Worm (Caenorhabditis elegans): ENCODE measurements around the gene sre-34.
A peak's percentile ranks its signal among the peaks of the same experiment; 100 is the strongest.

sre-34 gene

ce11 chrII:12494556-12495131 is 44.7 kb downstream of the sre-34 start, which contains the start of gene col-85 (continued):
- TF ChIP-seq unc-130 (tag; optimal IDR thresholded peaks at IDR 0.05) (peak; percentile 12), egl-13 (tag; optimal IDR thresholded peaks at IDR 0.05) (no peak), unc-30 (tag; optimal IDR thresholded peaks at IDR 0.05) (no peak), unc-98 (GFP tag; IDR thresholded peaks at IDR 0.05) (peak; percentile 60; the same call in 1 of the 2 replicates), lsy-2 (tag; optimal IDR thresholded peaks at IDR 0.05) (peak; percentile 57 to 68), nhr-77 (tag; optimal IDR thresholded peaks at IDR 0.05) (peak; percentile 70), skn-1 (tag; optimal IDR thresholded peaks at IDR 0.05) (peak; percentile 53), lin-13 (GFP tag; optimal IDR thresholded peaks at IDR 0.05) (peak; percentile 54), mep-1 (tag; optimal IDR thresholded peaks at IDR 0.05) (peak; percentile 56), C16A3.4 (tag; optimal IDR thresholded peaks at IDR 0.05) (peak; percentile 65), isw-1 (GFP tag; IDR thresholded peaks at IDR 0.05) (peak; percentile 36; the same call in 1 of the 2 replicates), pqm-1 (tag; optimal IDR thresholded peaks at IDR 0.05) (peak; percentile 11), tlp-1 (tag; optimal IDR thresholded peaks at IDR 0.05) (no peak), nhr-90 (tag; optimal IDR thresholded peaks at IDR 0.05; ENCODE audit: poor library complexity) (peak; percentile 70), hlh-17 (GFP tag; optimal IDR thresholded peaks at IDR 0.05; ENCODE audit: borderline replicate concordance) (no peak), nhr-84 (tag; optimal IDR thresholded peaks at IDR 0.05) (no peak), elt-3 (tag; optimal IDR thresholded peaks at IDR 0.05) (peak in 2 of 6 experiments; percentile 10 to 30), dpl-1 (GFP tag; optimal IDR thresholded peaks at IDR 0.05) (peak; percentile 44 to 66 (median 54)), ceh-82 (tag; optimal IDR thresholded peaks at IDR 0.05) (peak; percentile 27 to 79 (median 55)), ces-1 (GFP tag; optimal IDR thresholded peaks at IDR 0.05) (no peak), lir-3 (tag; optimal IDR thresholded peaks at IDR 0.05; ENCODE audit: poor library complexity) (peak; percentile 44), efl-1 (optimal IDR thresholded peaks at IDR 0.05) (peak; percentile 65 to 71), efl-1 (GFP tag; optimal IDR thresholded peaks at IDR 0.05 in 1 of 2) (peak; percentile 66 to 97), pag-3 (tag; optimal IDR thresholded peaks at IDR 0.05; ENCODE audit: borderline replicate concordance, insufficient read depth) (no peak), alr-1 (tag; optimal IDR thresholded peaks at IDR 0.05; ENCODE audit: borderline replicate concordance) (no peak), lin-35 (GFP tag; optimal IDR thresholded peaks at IDR 0.05) (peak; percentile 71 to 77), ceh-88 (GFP tag; IDR thresholded peaks at IDR 0.05) (no peak), elt-2 (tag; optimal IDR thresholded peaks at IDR 0.05) (peak; percentile 23), lin-14 (GFP tag; optimal IDR thresholded peaks at IDR 0.05) (peak; percentile 74), nhr-28 (tag; optimal IDR thresholded peaks at IDR 0.05) (no peak), snpc-4 (tag; optimal IDR thresholded peaks at IDR 0.05) (peak; percentile 90), C34B4.2 (tag; optimal IDR thresholded peaks at IDR 0.05) (no peak), vab-15 (tag; optimal IDR thresholded peaks at IDR 0.05) (peak; percentile 63), mdl-1 (tag; optimal IDR thresholded peaks at IDR 0.05) (peak in 1 of 2 experiments; percentile 47), mef-2 (tag; optimal IDR thresholded peaks at IDR 0.05) (peak; percentile 19), fkh-8 (tag; optimal IDR thresholded peaks at IDR 0.05) (peak; percentile 83), nhr-11 (tag; optimal IDR thresholded peaks at IDR 0.05) (no peak), tbx-2 (tag; optimal IDR thresholded peaks at IDR 0.05) (peak; percentile 62), pax-3 (tag; optimal IDR thresholded peaks at IDR 0.05) (peak; percentile 47), Y116A8C.19 (tag; optimal IDR thresholded peaks at IDR 0.05; ENCODE audit: borderline replicate concordance) (no peak), swsn-7 (tag; optimal IDR thresholded peaks at IDR 0.05) (peak; percentile 73), ceh-90 (tag; optimal IDR thresholded peaks at IDR 0.05) (no peak), unc-86 (tag; optimal IDR thresholded peaks at IDR 0.05) (peak; percentile 49), fkh-10 (GFP tag; optimal IDR thresholded peaks at IDR 0.05) (peak; percentile 51), lin-15B (tag; optimal IDR thresholded peaks at IDR 0.05) (peak; percentile 16), ztf-4 (tag; optimal IDR thresholded peaks at IDR 0.05) (no peak), hlh-4 (tag; optimal IDR thresholded peaks at IDR 0.05) (no peak), snu-23 (GFP tag; optimal IDR thresholded peaks at IDR 0.05) (peak; percentile 84), xbp-1 (tag; optimal IDR thresholded peaks at IDR 0.05) (peak; percentile 60), sup-37 (GFP tag; optimal IDR thresholded peaks at IDR 0.05) (no peak)

Data from whole organism, L1 larva.